Worm (Caenorhabditis elegans) whole organism, L1 larva: ENCODE results near the gene Y57A10C.10.

Source experiments
- egl-27 ChIP-seq, 2 experiments: fragments of 150-350 bp in 1 of 2; sonication (generic microtip); optimal IDR thresholded peaks; 3 replicates each; lab custom pipeline; 2017 to 2018; ENCODE audit warnings: missing biosample characterization in 2 of 2, missing genetic modification characterization in 2 of 2, missing genetic modification reagents in 2 of 2
- unc-62 ChIP-seq: fragments of 150-350 bp; optimal IDR thresholded peaks from 2 replicates; lab custom pipeline; 2014; ENCODE audit warnings: missing biosample characterization, missing genetic modification reagents, missing genetic modification characterization

DNA sequence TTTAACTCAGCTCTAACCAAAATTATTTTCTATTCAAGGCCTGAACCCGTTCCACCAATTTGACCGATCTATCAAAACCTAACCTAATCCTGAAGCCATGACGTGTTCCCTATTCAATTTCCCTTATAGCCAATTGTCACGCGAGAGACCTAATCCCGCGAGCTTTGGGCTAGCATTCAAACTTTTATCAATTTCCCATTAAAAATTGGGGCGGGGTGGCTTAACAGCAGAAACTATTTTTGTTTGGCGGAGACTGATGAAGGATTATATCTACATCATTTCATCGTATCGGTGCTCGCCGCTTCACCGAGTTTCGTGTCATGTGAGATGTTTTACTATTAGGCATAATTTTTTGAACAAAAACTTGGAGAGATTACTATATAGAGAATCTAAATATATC lies 47.7 kb upstream of the Y57A10C.10 start:
- no peak for TF ChIP-seq egl-27 (tag; optimal IDR thresholded peaks at IDR 0.05; lab: Kevin White, UChicago)
- TF ChIP-seq unc-62 (GFP tag; lab: Kevin White, UChicago): no peak
